Fruit fly (Drosophila melanogaster) whole organism, wandering third instar larva: ENCODE measurements around the gene CG3842.

ENCODE experiments used
- Dfd ChIP-seq: fragments of >200 bp; optimal IDR thresholded peaks from 2 replicates; lab custom pipeline; 2017; ENCODE audit warnings: missing biosample characterization, missing genetic modification characterization
- Myc ChIP-seq: fragments of >200 bp; optimal IDR thresholded peaks from 2 replicates; lab custom pipeline; 2017
- N ChIP-seq: fragments of >200 bp; optimal IDR thresholded peaks from 2 replicates; lab custom pipeline; 2018; ENCODE audit warnings: missing biosample characterization, missing external identifiers, missing genetic modification characterization
- Sp1 ChIP-seq: fragments of 200-800 bp; sonication (Bioruptor generic); optimal IDR thresholded peaks from 3 replicates; lab custom pipeline; 2019; ENCODE audit warnings: missing biosample characterization, mild to moderate bottlenecking, missing genetic modification characterization, moderate library complexity
- dmrt93B ChIP-seq: fragments of 200-800 bp; sonication (Bioruptor generic); optimal IDR thresholded peaks from 2 replicates; lab custom pipeline; 2018; ENCODE audit warnings: missing biosample characterization, mild to moderate bottlenecking, missing genetic modification characterization
- h ChIP-seq: fragments of 200-800 bp; sonication (Bioruptor generic); optimal IDR thresholded peaks from 3 replicates; lab custom pipeline; 2016; ENCODE audit warnings: missing biosample characterization, mild to moderate bottlenecking, missing genetic modification characterization
- psq ChIP-seq: fragments of 200-800 bp; sonication (Bioruptor generic); optimal IDR thresholded peaks from 3 replicates; lab custom pipeline; 2017; ENCODE audit warnings: missing biosample characterization, mild to moderate bottlenecking, missing genetic modification characterization, moderate library complexity
- usp ChIP-seq: fragments of >200 bp; optimal IDR thresholded peaks from 2 replicates; lab custom pipeline; 2017; ENCODE audit warnings: missing biosample characterization, missing genetic modification characterization

DNA sequence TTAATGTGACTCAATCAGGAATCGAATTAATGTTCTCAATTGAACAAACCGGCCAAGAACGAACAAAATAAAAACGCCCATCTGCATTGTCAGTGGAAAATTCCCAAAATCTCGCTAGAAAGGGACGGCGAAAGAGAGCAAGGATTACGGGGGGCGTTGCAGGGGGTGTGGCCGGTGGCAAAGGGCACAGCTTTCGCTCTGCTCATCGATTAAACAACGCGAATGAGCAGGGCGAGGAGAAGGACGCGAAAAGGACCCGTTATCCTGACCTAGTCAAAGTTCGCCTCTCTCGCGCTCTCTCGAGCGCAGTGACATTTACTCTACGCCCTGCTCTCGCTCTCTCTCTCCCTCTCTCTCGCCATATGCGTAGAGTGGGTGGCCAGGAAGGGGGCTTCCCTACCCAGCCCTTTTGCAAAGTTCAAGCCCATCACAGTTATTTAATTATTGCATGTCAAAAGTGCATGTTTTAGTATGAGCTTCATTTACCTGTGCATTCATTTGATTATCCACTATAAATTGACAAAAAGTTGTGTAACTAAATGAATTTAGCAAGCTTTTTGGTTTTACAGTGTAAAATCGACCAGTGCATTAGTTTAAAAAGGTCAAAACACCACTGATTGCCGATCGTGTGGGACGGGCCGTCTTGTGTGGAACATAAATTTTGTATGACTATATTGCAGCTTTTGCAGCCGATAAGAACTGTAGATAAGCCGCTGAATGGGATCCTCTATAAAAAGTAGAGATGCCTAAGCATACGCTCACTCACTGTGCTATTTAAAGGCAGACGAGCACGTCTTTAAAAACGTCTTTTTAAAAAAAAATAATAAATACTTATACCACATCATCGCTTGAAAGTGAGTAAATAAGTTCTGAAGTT is 1.4 kb downstream of the CG3842 start:
- TF ChIP-seq Myc (lab: Kevin White, UChicago) (no peak), N (GFP tag; lab: Kevin White, UChicago) (no peak), psq (GFP tag; lab: Kevin White, UChicago) (no peak), Sp1 (peak; percentile 13), dmrt93B (peak; percentile 22), usp (GFP tag; lab: Kevin White, UChicago) (no peak), h (peak; percentile 55), Dfd (GFP tag; lab: Kevin White, UChicago) (no peak)
